Fruit fly (Drosophila melanogaster) whole organism, embryonic: ENCODE measurements around the gene Vav.

ENCODE experiments used
- CG10543 ChIP-seq: fragments of 200-800 bp; sonication (Bioruptor generic); optimal IDR thresholded peaks from 3 replicates; lab custom pipeline; 2017; ENCODE audit warnings: missing biosample characterization, mild to moderate bottlenecking, missing genetic modification characterization, moderate library complexity
- CG18011 ChIP-seq: fragments of 200-800 bp; sonication (Bioruptor generic); optimal IDR thresholded peaks from 2 replicates; lab custom pipeline; 2017; ENCODE audit warnings: missing biosample characterization, missing genetic modification characterization, mild to moderate bottlenecking, moderate library complexity, missing genotype
- HLH4C ChIP-seq: fragments of 200-800 bp; sonication (Bioruptor generic); IDR thresholded peaks from 3 replicates; pipeline ENCODE4 v1.3.6; 2022; ENCODE audit warnings: missing biosample characterization, missing genetic modification characterization; ENCODE audit not compliant: partially characterized antibody
- ase ChIP-seq: fragments of 200-800 bp; sonication (Bioruptor generic); IDR thresholded peaks from 3 replicates; pipeline ENCODE4 v1.3.6; 2022; ENCODE audit warnings: missing biosample characterization, missing genetic modification characterization
- bsh ChIP-seq, 2 experiments: fragments of 200-800 bp; sonication (Bioruptor generic); optimal IDR thresholded peaks; 2 replicates each; lab custom pipeline; 2017 to 2018; ENCODE audit warnings: mild to moderate bottlenecking in 2 of 2, missing biosample characterization in 2 of 2, missing genetic modification characterization in 2 of 2, moderate library complexity in 1 of 2
- klu ChIP-seq: fragments of 200-800 bp; sonication (Bioruptor generic); IDR thresholded peaks from 2 replicates; pipeline ENCODE4 v1.3.6; 2022; ENCODE audit warnings: missing biosample characterization, missing genetic modification characterization
- nom ChIP-seq: fragments of 200-800 bp; sonication (Bioruptor generic); optimal IDR thresholded peaks from 2 replicates; lab custom pipeline; 2017; ENCODE audit warnings: missing biosample characterization, missing genetic modification characterization, mild to moderate bottlenecking, moderate library complexity, missing genetic modification reagents
- pros ChIP-seq: fragments of 200-800 bp; sonication (Bioruptor generic); optimal IDR thresholded peaks from 3 replicates; lab custom pipeline; 2019; ENCODE audit warnings: missing biosample characterization, mild to moderate bottlenecking, missing genetic modification characterization, moderate library complexity

DNA sequence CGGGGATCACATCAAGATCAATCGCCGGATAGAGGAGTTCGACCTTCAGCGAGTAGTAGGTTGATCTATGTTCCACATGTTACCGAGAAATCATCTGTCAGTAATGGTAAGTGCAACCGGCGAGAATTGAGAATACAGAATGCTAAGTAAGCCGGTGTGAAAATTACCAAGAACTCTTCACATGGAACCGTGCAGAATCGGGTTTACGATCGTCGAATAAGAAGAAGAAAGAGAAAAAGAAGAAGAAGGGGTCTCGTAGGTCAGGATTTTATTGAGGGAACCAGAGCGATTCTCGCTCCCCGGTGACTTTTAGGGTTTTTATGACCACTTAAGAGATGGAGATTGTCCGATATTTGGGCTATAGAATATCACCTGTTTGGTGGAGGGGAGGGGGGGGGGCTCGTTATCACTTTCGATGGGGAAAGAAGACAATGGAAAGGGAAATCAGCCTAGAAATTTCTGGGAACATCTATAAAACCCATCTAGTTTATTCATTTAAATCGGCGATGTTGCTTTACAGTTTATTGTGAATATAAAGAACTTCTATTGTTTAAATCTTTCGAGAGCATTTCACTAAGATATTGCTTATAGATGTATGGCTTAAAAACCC is 40.6 kb upstream of the Vav start:
- TF ChIP-seq bsh (GFP tag; optimal IDR thresholded peaks at IDR 0.05; lab: Kevin White, UChicago) = no peak
- no peak for TF ChIP-seq HLH4C
- TF ChIP-seq CG10543 = no peak
- TF ChIP-seq CG18011 (GFP tag; lab: Kevin White, UChicago) = no peak
- no peak for TF ChIP-seq ase
- TF ChIP-seq pros (GFP tag; lab: Kevin White, UChicago) = no peak
- TF ChIP-seq klu = no peak
- TF ChIP-seq nom = no peak
